Worm (Caenorhabditis elegans): Measurements from ENCODE around the gene Y41D4B.6.

Gene Y41D4B.6

ce11 chrIV:1676926-1677325, 43.4 kb downstream of the Y41D4B.6 start:
- TF ChIP-seq tra-4 (tag; optimal IDR thresholded peaks at IDR 0.05) (no peak), ceh-36 (tag; optimal IDR thresholded peaks at IDR 0.05) (peak; percentile 7)

ce11 chrIV:1679227-1679626, 45.7 kb downstream of the Y41D4B.6 start:
- no peak for TF ChIP-seq ceh-36 (tag; optimal IDR thresholded peaks at IDR 0.05)
- TF ChIP-seq flt-1 (GFP tag; IDR thresholded peaks at IDR 0.05) = no peak

DNA sequence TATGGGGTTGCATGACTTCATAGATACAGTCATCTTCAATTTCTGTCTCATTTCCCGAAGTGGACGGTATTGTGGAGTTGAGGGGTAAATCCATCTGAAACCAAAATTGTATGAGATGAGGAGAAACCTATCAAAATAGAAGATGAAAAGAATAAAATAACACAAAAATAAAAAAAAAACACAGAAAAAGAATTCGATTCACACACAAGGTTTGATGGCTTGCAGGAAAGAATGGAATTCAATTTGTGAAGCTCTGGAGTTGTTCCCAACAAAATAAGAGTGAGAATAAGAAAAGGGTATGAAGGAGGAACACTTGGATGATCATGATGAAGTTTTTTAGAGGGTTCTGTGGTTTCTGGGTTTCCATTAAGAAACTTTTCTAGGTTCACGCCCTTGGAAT, 48.5 kb downstream of the Y41D4B.6 start, which contains the start of gene Y41D4B.24:
Y41D4B.24 (minus strand) TSS at position 101 of the 400 bp plus-strand sequence.
- TF ChIP-seq tra-4 (tag; optimal IDR thresholded peaks at IDR 0.05) (no peak), B0310.2 (tag; optimal IDR thresholded peaks at IDR 0.05) (no peak)

Data from whole organism, early embryonic.